Fruit fly (Drosophila melanogaster) whole organism, embryonic: Measurements from ENCODE around the gene Pc.
A peak's percentile ranks its signal among the peaks of the same experiment; 100 is the strongest.

ENCODE experiments used
- CG17361 ChIP-seq: fragments of 200-800 bp; sonication (Bioruptor generic); IDR thresholded peaks from 3 replicates; pipeline ENCODE4 v1.3.6; 2022; ENCODE audit warnings: missing biosample characterization, missing genetic modification characterization
- CG17802 ChIP-seq: fragments of 200-800 bp; sonication (Bioruptor generic); optimal IDR thresholded peaks from 2 replicates; lab custom pipeline; 2018; ENCODE audit warnings: missing biosample characterization, mild to moderate bottlenecking, missing genetic modification characterization, moderate library complexity
- Pdp1 ChIP-seq, 2 experiments: fragments of 200-800 bp; sonication (Bioruptor generic); optimal IDR thresholded peaks; 3 replicates each; lab custom pipeline; 2016; ENCODE audit warnings: missing biosample characterization in 2 of 2, missing genetic modification characterization in 2 of 2, mild to moderate bottlenecking in 1 of 2, moderate library complexity in 1 of 2
- eve ChIP-seq, 2 experiments: fragments of >200 bp; optimal IDR thresholded peaks; 2 replicates each; lab custom pipeline; 2017; ENCODE audit warnings: missing biosample characterization in 2 of 2, missing genetic modification characterization in 2 of 2
- psq ChIP-seq: fragments of 200-800 bp; sonication (Bioruptor generic); optimal IDR thresholded peaks from 2 replicates; lab custom pipeline; 2017; ENCODE audit warnings: missing biosample characterization, missing genetic modification characterization

Gene Pc

dm6 chr3L:21257731-21258130 is 60.1 kb downstream of the Pc start, which contains the start of gene CG43218:
CG43218 (plus strand) TSS chr3L:21258020.
- TF ChIP-seq Pdp1 (GFP tag; optimal IDR thresholded peaks at IDR 0.05; lab: Kevin White, UChicago), result peak in 1 of 2 experiments; percentile 69
- peak in 1 of 2 experiments; percentile 7 for TF ChIP-seq eve (GFP tag; optimal IDR thresholded peaks at IDR 0.05; lab: Kevin White, UChicago)
- no peak for TF ChIP-seq CG17802 (tag; lab: Kevin White, UChicago)
- TF ChIP-seq CG17361 (GFP tag; lab: Robert Waterston, UW), result no peak
- TF ChIP-seq psq, result no peak
- TF ChIP-seq, all 482 proteins: peak for 2
